Fruit fly (Drosophila melanogaster): ENCODE data around the gene PAPLA1.

- no peak for TF ChIP-seq CTCF (optimal IDR thresholded peaks at IDR 0.05)
- no peak for TF ChIP-seq CG8478 (optimal IDR thresholded peaks at IDR 0.05)
Measured at dm6 chr2L:8104706-8105105, 54.7 kb downstream of the PAPLA1 start.
